Worm (Caenorhabditis elegans) whole organism, late embryonic: ENCODE measurements around the gene C15B12.1.

ENCODE experiments used
- C08G9.2 ChIP-seq: sonication (generic microtip); optimal IDR thresholded peaks from 2 replicates; lab custom pipeline; 2016; ENCODE audit warnings: mild to moderate bottlenecking, missing genetic modification characterization, moderate library complexity, missing compliant biosample characterization
- ahr-1 ChIP-seq: sonication (generic microtip); optimal IDR thresholded peaks from 2 replicates; lab custom pipeline; 2016; ENCODE audit warnings: missing genetic modification characterization, missing compliant biosample characterization
- ceh-14 ChIP-seq: sonication (generic microtip); optimal IDR thresholded peaks from 2 replicates; lab custom pipeline; 2016; ENCODE audit warnings: missing genotype, missing genetic modification characterization, missing compliant biosample characterization
- ceh-18 ChIP-seq: sonication (generic microtip); optimal IDR thresholded peaks from 2 replicates; lab custom pipeline; 2016; ENCODE audit warnings: missing genetic modification characterization, missing compliant biosample characterization
- ceh-2 ChIP-seq: sonication (generic microtip); optimal IDR thresholded peaks from 2 replicates; lab custom pipeline; 2016; ENCODE audit warnings: missing genotype, missing genetic modification characterization, missing compliant biosample characterization
- ceh-24 ChIP-seq: sonication (generic microtip); optimal IDR thresholded peaks from 2 replicates; lab custom pipeline; 2016; ENCODE audit warnings: mild to moderate bottlenecking, missing genetic modification characterization, missing compliant biosample characterization
- ceh-31 ChIP-seq: sonication (generic microtip); optimal IDR thresholded peaks from 2 replicates; lab custom pipeline; 2016; ENCODE audit warnings: missing genetic modification characterization, missing compliant biosample characterization
- ceh-9 ChIP-seq: sonication (generic microtip); optimal IDR thresholded peaks from 2 replicates; lab custom pipeline; 2016; ENCODE audit warnings: mild to moderate bottlenecking, missing genetic modification characterization, inconsistent platforms, missing compliant biosample characterization
- che-1 ChIP-seq: sonication (generic microtip); optimal IDR thresholded peaks from 2 replicates; lab custom pipeline; 2016; ENCODE audit warnings: mild to moderate bottlenecking, missing genetic modification characterization, missing compliant biosample characterization
- elt-2 ChIP-seq: sonication (generic microtip); optimal IDR thresholded peaks from 2 replicates; lab custom pipeline; 2016; ENCODE audit warnings: missing genetic modification reagents, missing genetic modification characterization, missing compliant biosample characterization
- elt-4 ChIP-seq: sonication (generic microtip); optimal IDR thresholded peaks from 2 replicates; lab custom pipeline; 2016; ENCODE audit warnings: missing genetic modification characterization, missing compliant biosample characterization
- ets-4 ChIP-seq: sonication (generic microtip); optimal IDR thresholded peaks from 2 replicates; lab custom pipeline; 2016; ENCODE audit warnings: missing genetic modification characterization, missing compliant biosample characterization
- eyg-1 ChIP-seq: sonication (generic microtip); optimal IDR thresholded peaks from 2 replicates; lab custom pipeline; 2016; ENCODE audit warnings: missing genotype, missing genetic modification characterization, missing compliant biosample characterization
- fkh-6 ChIP-seq: sonication (generic microtip); optimal IDR thresholded peaks from 2 replicates; lab custom pipeline; 2016; ENCODE audit warnings: missing genetic modification characterization, missing compliant biosample characterization
- gmeb-2 ChIP-seq: sonication (generic microtip); optimal IDR thresholded peaks from 2 replicates; lab custom pipeline; 2016; ENCODE audit warnings: missing genetic modification characterization, inconsistent platforms, missing compliant biosample characterization
- hlh-13 ChIP-seq: fragments of 200-800 bp; sonication (Bioruptor generic); optimal IDR thresholded peaks from 2 replicates; lab custom pipeline; 2018; ENCODE audit warnings: mild to moderate bottlenecking, missing genetic modification characterization, missing compliant biosample characterization
- hlh-30 ChIP-seq: sonication (generic microtip); optimal IDR thresholded peaks from 2 replicates; lab custom pipeline; 2017; ENCODE audit warnings: antibody characterized with exemption, missing genetic modification characterization, missing compliant biosample characterization; ENCODE audit not compliant: insufficient read depth
- hlh-6 ChIP-seq: sonication (generic microtip); optimal IDR thresholded peaks from 2 replicates; lab custom pipeline; 2016; ENCODE audit warnings: missing genotype, missing genetic modification characterization, missing compliant biosample characterization
- hlh-8 ChIP-seq: sonication (generic microtip); optimal IDR thresholded peaks from 2 replicates; lab custom pipeline; 2016; ENCODE audit warnings: missing genotype, missing genetic modification characterization, missing compliant biosample characterization
- lim-6 ChIP-seq: sonication (generic microtip); optimal IDR thresholded peaks from 2 replicates; lab custom pipeline; 2016; ENCODE audit warnings: missing genetic modification characterization, missing compliant biosample characterization
- madf-2 ChIP-seq: sonication (generic microtip); optimal IDR thresholded peaks from 2 replicates; lab custom pipeline; 2017; ENCODE audit warnings: missing genetic modification characterization, missing compliant biosample characterization
- nfya-1 ChIP-seq: sonication (generic microtip); optimal IDR thresholded peaks from 2 replicates; lab custom pipeline; 2017; ENCODE audit warnings: missing genetic modification characterization, mild to moderate bottlenecking, missing compliant biosample characterization, antibody characterized with exemption, moderate library complexity
- nhr-11 ChIP-seq: fragments of 150-350 bp; optimal IDR thresholded peaks from 2 replicates; lab custom pipeline; 2014; ENCODE audit warnings: missing biosample characterization, missing genetic modification characterization
- npax-4 ChIP-seq: sonication (generic microtip); optimal IDR thresholded peaks from 2 replicates; lab custom pipeline; 2016; ENCODE audit warnings: missing genetic modification characterization, missing compliant biosample characterization
- odd-2 ChIP-seq: sonication (generic microtip); optimal IDR thresholded peaks from 2 replicates; lab custom pipeline; 2017; ENCODE audit warnings: antibody characterized with exemption, mild to moderate bottlenecking, missing genetic modification characterization, missing compliant biosample characterization
- pag-3 ChIP-seq: sonication (generic microtip); optimal IDR thresholded peaks from 2 replicates; lab custom pipeline; 2016; ENCODE audit warnings: missing compliant biosample characterization, missing genetic modification characterization, borderline replicate concordance
- pat-9 ChIP-seq: fragments of 200-800 bp; sonication (Bioruptor generic); optimal IDR thresholded peaks from 2 replicates; lab custom pipeline; 2018; ENCODE audit warnings: mild to moderate bottlenecking, missing genetic modification characterization, moderate library complexity, missing compliant biosample characterization
- pha-2 ChIP-seq: sonication (generic microtip); optimal IDR thresholded peaks from 2 replicates; lab custom pipeline; 2017; ENCODE audit warnings: mild to moderate bottlenecking, missing genetic modification characterization, missing compliant biosample characterization
- pha-4 ChIP-seq: fragments of 150-350 bp; optimal IDR thresholded peaks from 2 replicates; lab custom pipeline; 2018; ENCODE audit warnings: missing biosample characterization, missing genetic modification reagents, missing genetic modification characterization
- pqm-1 ChIP-seq: sonication (generic microtip); optimal IDR thresholded peaks from 2 replicates; lab custom pipeline; 2016; ENCODE audit warnings: missing genetic modification characterization, missing compliant biosample characterization
- pros-1 ChIP-seq: fragments of 150-350 bp; optimal IDR thresholded peaks from 2 replicates; lab custom pipeline; 2014; ENCODE audit warnings: missing biosample characterization, missing genetic modification reagents, missing genetic modification characterization
- rnt-1 ChIP-seq: sonication (generic microtip); optimal IDR thresholded peaks from 2 replicates; lab custom pipeline; 2016; ENCODE audit warnings: missing genetic modification characterization, missing compliant biosample characterization
- sdc-2 ChIP-seq: sonication (generic microtip); optimal IDR thresholded peaks from 2 replicates; lab custom pipeline; 2016; ENCODE audit warnings: missing genotype, missing genetic modification characterization, missing compliant biosample characterization
- sox-2 ChIP-seq: fragments of 200-800 bp; sonication (Bioruptor generic); IDR thresholded peaks from 2 replicates; pipeline ENCODE4 v1.3.6; 2022; ENCODE audit warnings: missing genetic modification reagents, missing genetic modification characterization, missing compliant biosample characterization
- sox-4 ChIP-seq: sonication (generic microtip); optimal IDR thresholded peaks from 2 replicates; lab custom pipeline; 2017; ENCODE audit warnings: mild to moderate bottlenecking, missing genetic modification characterization, inconsistent platforms, missing compliant biosample characterization
- syd-9 ChIP-seq: sonication (generic microtip); optimal IDR thresholded peaks from 2 replicates; lab custom pipeline; 2016; ENCODE audit warnings: mild to moderate bottlenecking, missing genetic modification characterization, moderate library complexity, missing compliant biosample characterization
- tbx-2 ChIP-seq: sonication (generic microtip); optimal IDR thresholded peaks from 2 replicates; lab custom pipeline; 2016; ENCODE audit warnings: missing genetic modification characterization, missing compliant biosample characterization
- tbx-7 ChIP-seq: sonication (generic microtip); optimal IDR thresholded peaks from 2 replicates; lab custom pipeline; 2016; ENCODE audit warnings: missing genotype, missing genetic modification characterization, missing compliant biosample characterization
- unc-42 ChIP-seq: sonication (generic microtip); optimal IDR thresholded peaks from 2 replicates; lab custom pipeline; 2016; ENCODE audit warnings: missing genotype, missing genetic modification characterization, missing compliant biosample characterization
- unc-55 ChIP-seq: sonication (generic microtip); optimal IDR thresholded peaks from 2 replicates; lab custom pipeline; 2017; ENCODE audit warnings: missing biosample characterization, missing genetic modification reagents, missing genetic modification characterization
- unc-86 ChIP-seq: sonication (generic microtip); optimal IDR thresholded peaks from 2 replicates; lab custom pipeline; 2016; ENCODE audit warnings: missing genetic modification characterization, missing compliant biosample characterization

Gene C15B12.1

ce11 chrX:6505662-6506061, 29.1 kb downstream of the C15B12.1 start, which contains the start of gene glr-8:
glr-8 (plus strand) TSS chrX:6505980.
- TF ChIP-seq syd-9 (tag; lab: Kevin White, UChicago) (no peak), lim-6 (tag; lab: Kevin White, UChicago) (no peak), che-1 (tag; lab: Kevin White, UChicago) (no peak), madf-2 (no peak)

ce11 chrX:6507734-6508133, 31.1 kb downstream of the C15B12.1 start:
- no peak for TF ChIP-seq ceh-31 (tag; lab: Kevin White, UChicago)
- TF ChIP-seq sox-2 (GFP tag; lab: Robert Waterston, UW) = no peak
- TF ChIP-seq sdc-2 (tag; lab: Kevin White, UChicago) = no peak
- TF ChIP-seq hlh-6 = no peak
- TF ChIP-seq unc-42 = no peak
- TF ChIP-seq pha-2 (tag; lab: Kevin White, UChicago) = no peak
- no peak for TF ChIP-seq npax-4
- TF ChIP-seq rnt-1 (tag; lab: Kevin White, UChicago) = no peak
- TF ChIP-seq pha-4 = no peak
- no peak for TF ChIP-seq eyg-1
- no peak for TF ChIP-seq pqm-1
- TF ChIP-seq nhr-11 (tag; lab: Kevin White, UChicago) = no peak
- TF ChIP-seq nfya-1 (tag; lab: Kevin White, UChicago) = no peak

- no peak for TF ChIP-seq ceh-14
- peak; percentile 60 for TF ChIP-seq elt-2 (tag; lab: Kevin White, UChicago)
Measured at ce11 chrX:6509813-6510212, 33.2 kb downstream of the C15B12.1 start.

DNA sequence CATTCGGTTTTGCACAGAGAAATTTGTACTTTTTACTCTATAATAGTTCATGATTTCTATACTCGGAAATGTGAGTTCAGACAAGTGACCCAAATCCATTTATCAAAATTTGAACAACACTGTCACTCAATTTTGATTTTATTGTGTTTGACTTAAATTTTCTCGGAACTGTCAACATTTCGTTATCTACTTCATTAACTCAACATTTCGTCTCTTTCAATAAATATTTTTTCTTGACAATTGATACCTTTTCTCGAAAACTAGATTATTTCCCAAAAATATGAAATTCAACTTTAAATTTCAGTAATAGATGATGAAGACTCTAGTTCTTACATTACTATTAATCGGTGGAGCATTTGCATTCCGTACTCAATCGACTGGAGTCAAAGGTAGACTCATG, 34.0 kb downstream of the C15B12.1 start, which contains the start of gene ttr-36:
TSS of gene ttr-36 (plus strand) at position 301 of the 400 bp plus-strand sequence.
- TF ChIP-seq ets-4 (no peak), pqm-1 (no peak), odd-2 (no peak), tbx-2 (tag; lab: Kevin White, UChicago) (no peak), nhr-11 (tag; lab: Kevin White, UChicago) (no peak), elt-4 (no peak), hlh-8 (tag; lab: Kevin White, UChicago) (no peak), unc-86 (no peak), gmeb-2 (tag; lab: Kevin White, UChicago) (no peak), unc-42 (no peak), unc-55 (GFP tag; lab: Kevin White, UChicago) (no peak), hlh-6 (no peak), fkh-6 (tag; lab: Kevin White, UChicago) (no peak), hlh-13 (GFP tag; lab: Kevin White, UChicago) (no peak), pat-9 (no peak), ahr-1 (no peak), pros-1 (tag; lab: Kevin White, UChicago) (no peak)

DNA sequence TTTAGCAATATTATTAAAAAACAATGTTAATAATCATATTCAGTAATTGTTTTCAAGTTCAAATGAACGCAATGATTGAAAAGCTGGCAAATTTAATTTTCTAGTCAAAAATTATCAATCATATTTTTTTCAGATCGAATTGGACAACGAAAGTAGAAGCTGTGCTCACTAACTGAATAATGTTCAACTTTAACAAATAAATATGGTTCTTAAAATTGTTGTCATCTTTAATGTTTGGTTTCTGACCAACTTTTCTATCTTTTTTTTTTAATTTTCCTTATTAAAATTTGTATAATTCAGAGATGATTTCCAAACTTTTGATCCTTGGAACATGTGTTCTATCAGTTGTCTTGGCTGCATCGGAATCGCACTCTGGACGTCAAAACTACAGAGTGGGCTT, 35.4 kb downstream of the C15B12.1 start, which contains the start of gene ttr-35:
TSS of gene ttr-35 (plus strand) at position 301 of the 400 bp plus-strand sequence.
- TF ChIP-seq ceh-18 (tag; lab: Kevin White, UChicago) = no peak
- no peak for TF ChIP-seq pha-2 (tag; lab: Kevin White, UChicago)
- TF ChIP-seq tbx-7 (tag; lab: Kevin White, UChicago) = no peak
- no peak for TF ChIP-seq sox-2 (GFP tag; lab: Robert Waterston, UW)
- TF ChIP-seq ceh-24 = no peak
- no peak for TF ChIP-seq unc-55 (GFP tag; lab: Kevin White, UChicago)
- no peak for TF ChIP-seq ceh-9 (tag; lab: Kevin White, UChicago)
- TF ChIP-seq hlh-30 (tag; lab: Kevin White, UChicago) = no peak
- TF ChIP-seq rnt-1 (tag; lab: Kevin White, UChicago) = no peak
- no peak for TF ChIP-seq sdc-2 (tag; lab: Kevin White, UChicago)
- TF ChIP-seq pqm-1 = no peak
- no peak for TF ChIP-seq pag-3
- TF ChIP-seq hlh-6 = no peak
- no peak for TF ChIP-seq sox-4 (tag; lab: Kevin White, UChicago)
- no peak for TF ChIP-seq C08G9.2 (tag; lab: Kevin White, UChicago)
- no peak for TF ChIP-seq eyg-1
- no peak for TF ChIP-seq ceh-2
- no peak for TF ChIP-seq elt-2 (tag; lab: Kevin White, UChicago)
- no peak for TF ChIP-seq syd-9 (tag; lab: Kevin White, UChicago)
